Worm (Caenorhabditis elegans) whole organism, mixed stage, embryonic: ENCODE measurements around the gene ges-1.

Source experiments
- ceh-43 ChIP-seq: fragments of 200-800 bp; sonication (Bioruptor generic); optimal IDR thresholded peaks from 2 replicates; lab custom pipeline; 2018; ENCODE audit warnings: mild to moderate bottlenecking, missing genetic modification characterization, moderate library complexity, missing compliant biosample characterization
- elt-1 ChIP-seq: sonication (generic microtip); optimal IDR thresholded peaks from 2 replicates; lab custom pipeline; 2017; ENCODE audit warnings: missing genetic modification characterization, mild to moderate bottlenecking, missing compliant biosample characterization, antibody characterized with exemption, moderate library complexity, borderline replicate concordance; ENCODE audit not compliant: insufficient read depth
- elt-3 ChIP-seq: fragments of 150-350 bp; optimal IDR thresholded peaks from 2 replicates; lab custom pipeline; 2014; ENCODE audit warnings: missing biosample characterization, missing genetic modification characterization
- lin-13 ChIP-seq: fragments of 150-350 bp; optimal IDR thresholded peaks from 2 replicates; lab custom pipeline; 2014; ENCODE audit warnings: missing biosample characterization, missing genetic modification characterization
- lsy-2 ChIP-seq: fragments of 150-350 bp; optimal IDR thresholded peaks from 2 replicates; lab custom pipeline; 2014; ENCODE audit warnings: missing biosample characterization, missing genetic modification characterization
- mab-5 ChIP-seq: fragments of 150-350 bp; optimal IDR thresholded peaks from 2 replicates; lab custom pipeline; 2014; ENCODE audit warnings: missing biosample characterization, missing genetic modification characterization
- nhr-12 ChIP-seq: fragments of 150-350 bp; optimal IDR thresholded peaks from 2 replicates; lab custom pipeline; 2014; ENCODE audit warnings: missing biosample characterization, missing genetic modification characterization
- nhr-76 ChIP-seq: sonication (generic microtip); optimal IDR thresholded peaks from 2 replicates; lab custom pipeline; 2017; ENCODE audit warnings: missing biosample characterization, missing genetic modification characterization
- pha-4 ChIP-seq: fragments of 150-350 bp; optimal IDR thresholded peaks from 2 replicates; lab custom pipeline; 2018; ENCODE audit warnings: missing biosample characterization, missing genetic modification reagents, missing genetic modification characterization
- snpc-4 ChIP-seq: fragments of 150-350 bp; optimal IDR thresholded peaks from 2 replicates; lab custom pipeline; 2014; ENCODE audit warnings: missing biosample characterization, missing genetic modification characterization
- sptf-1 ChIP-seq: sonication (generic microtip); optimal IDR thresholded peaks from 2 replicates; lab custom pipeline; 2017; ENCODE audit warnings: mild to moderate bottlenecking, missing genetic modification characterization, moderate library complexity, missing compliant biosample characterization
- unc-120 ChIP-seq: sonication (generic microtip); optimal IDR thresholded peaks from 2 replicates; lab custom pipeline; 2017; ENCODE audit warnings: missing genetic modification characterization, missing compliant biosample characterization; ENCODE audit not compliant: poor library complexity, severe bottlenecking
- unc-62 ChIP-seq: fragments of 150-350 bp; optimal IDR thresholded peaks from 2 replicates; lab custom pipeline; 2014; ENCODE audit warnings: missing biosample characterization, missing genetic modification reagents, missing genetic modification characterization
- ztf-11 ChIP-seq: fragments of 150-350 bp; optimal IDR thresholded peaks from 2 replicates; lab custom pipeline; 2014; ENCODE audit warnings: missing biosample characterization, missing genetic modification characterization

DNA sequence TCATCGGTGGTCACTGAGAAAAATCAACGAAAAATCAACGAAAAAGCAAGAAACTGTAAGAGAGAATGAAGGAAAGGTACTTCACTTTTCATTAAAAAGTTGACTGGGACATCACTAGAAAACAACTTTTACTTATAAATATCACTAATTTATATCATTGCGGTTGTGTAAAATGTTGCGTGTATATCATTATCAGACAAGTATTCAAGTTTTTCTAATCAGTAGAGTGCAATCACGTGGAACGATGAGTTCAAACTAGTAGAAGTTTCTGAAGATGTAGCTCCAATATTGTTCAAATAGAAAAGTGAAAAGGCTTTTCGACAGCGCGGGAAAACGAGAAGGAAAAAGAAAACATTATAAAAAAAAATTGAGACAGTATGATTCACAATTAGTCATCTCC is 43.7 kb downstream of the ges-1 start:
- TF ChIP-seq snpc-4 (no peak), unc-120 (tag; lab: Kevin White, UChicago) (no peak), sptf-1 (tag; lab: Kevin White, UChicago) (no peak), nhr-12 (no peak), elt-1 (tag; lab: Kevin White, UChicago) (no peak), elt-3 (no peak), nhr-76 (tag; lab: Kevin White, UChicago) (no peak), ceh-43 (GFP tag; lab: Kevin White, UChicago) (no peak), lsy-2 (tag; lab: Kevin White, UChicago) (no peak), pha-4 (tag; lab: Kevin White, UChicago) (no peak), lin-13 (tag; lab: Kevin White, UChicago) (no peak), unc-62 (GFP tag; lab: Kevin White, UChicago) (no peak), ztf-11 (tag; lab: Kevin White, UChicago) (no peak), mab-5 (tag; lab: Kevin White, UChicago) (no peak)
